Fruit fly (Drosophila melanogaster) whole organism, prepupa: ENCODE data around the gene CG15282.

Experiments
- Blimp-1 ChIP-seq: fragments of 200-800 bp; sonication (Bioruptor generic); optimal IDR thresholded peaks from 3 replicates; lab custom pipeline; 2017; ENCODE audit warnings: missing biosample characterization, missing genetic modification characterization, mild to moderate bottlenecking, moderate library complexity, missing genetic modification reagents
- CG1621 ChIP-seq: fragments of 200-800 bp; sonication (Bioruptor generic); optimal IDR thresholded peaks from 3 replicates; lab custom pipeline; 2018; ENCODE audit warnings: missing biosample characterization, mild to moderate bottlenecking, missing genetic modification characterization
- CG3032 ChIP-seq: fragments of 200-800 bp; optimal IDR thresholded peaks from 2 replicates; lab custom pipeline; 2019; ENCODE audit warnings: missing biosample characterization, mild to moderate bottlenecking, missing genetic modification characterization, moderate library complexity
- Eip78C ChIP-seq: fragments of 200-800 bp; sonication (Bioruptor generic); peaks from one replicate; lab custom pipeline; 2016; ENCODE audit warnings: missing biosample characterization, missing genetic modification characterization
- Ets21C ChIP-seq: fragments of 200-800 bp; sonication (Bioruptor generic); optimal IDR thresholded peaks from 3 replicates; lab custom pipeline; 2016; ENCODE audit warnings: missing biosample characterization, missing genetic modification characterization
- Sox14 ChIP-seq: fragments of 200-800 bp; sonication (Bioruptor generic); optimal IDR thresholded peaks from 3 replicates; lab custom pipeline; 2016; ENCODE audit warnings: missing biosample characterization, missing genetic modification characterization
- acj6 ChIP-seq: fragments of 200-800 bp; sonication (Bioruptor generic); optimal IDR thresholded peaks from 3 replicates; lab custom pipeline; 2016; ENCODE audit warnings: missing biosample characterization, missing genetic modification characterization
- salr ChIP-seq, 2 experiments: fragments of 200-800 bp; sonication (Bioruptor generic); optimal IDR thresholded peaks; 3 replicates each; lab custom pipeline; 2016 to 2018; ENCODE audit warnings: missing biosample characterization in 2 of 2, missing genetic modification characterization in 2 of 2, mild to moderate bottlenecking in 1 of 2
- vri ChIP-seq: fragments of 200-800 bp; sonication (Bioruptor generic); optimal IDR thresholded peaks from 3 replicates; lab custom pipeline; 2016; ENCODE audit warnings: missing biosample characterization, mild to moderate bottlenecking, missing genetic modification characterization

CG15282 gene

DNA sequence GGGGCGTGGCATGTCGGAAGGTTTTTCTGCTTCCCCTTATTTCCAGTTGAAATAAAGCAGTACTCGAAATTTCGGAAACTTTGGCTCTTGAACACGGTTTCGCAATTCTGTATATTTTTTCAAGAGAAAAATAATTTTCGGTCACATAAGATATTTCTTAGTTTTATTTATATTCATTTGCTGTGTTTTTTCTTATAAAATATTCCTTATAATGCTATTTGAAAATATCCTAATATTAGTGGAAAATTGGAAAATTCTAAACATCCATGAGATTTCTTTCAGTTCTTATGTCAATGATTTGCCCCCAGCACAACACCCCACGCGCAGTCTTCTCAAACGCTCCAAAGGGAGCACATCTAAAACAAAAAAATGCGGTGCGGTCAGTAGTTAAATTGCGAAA, 48.2 kb downstream of the CG15282 start, which contains the start of gene CG4691:
CG4691 (plus strand) TSS at position 301 of the 400 bp plus-strand sequence.
- no peak for TF ChIP-seq Sox14 (GFP tag; lab: Kevin White, UChicago)
- no peak for TF ChIP-seq vri (GFP tag; lab: Kevin White, UChicago)
- TF ChIP-seq, all 60 proteins: peak for 0

DNA sequence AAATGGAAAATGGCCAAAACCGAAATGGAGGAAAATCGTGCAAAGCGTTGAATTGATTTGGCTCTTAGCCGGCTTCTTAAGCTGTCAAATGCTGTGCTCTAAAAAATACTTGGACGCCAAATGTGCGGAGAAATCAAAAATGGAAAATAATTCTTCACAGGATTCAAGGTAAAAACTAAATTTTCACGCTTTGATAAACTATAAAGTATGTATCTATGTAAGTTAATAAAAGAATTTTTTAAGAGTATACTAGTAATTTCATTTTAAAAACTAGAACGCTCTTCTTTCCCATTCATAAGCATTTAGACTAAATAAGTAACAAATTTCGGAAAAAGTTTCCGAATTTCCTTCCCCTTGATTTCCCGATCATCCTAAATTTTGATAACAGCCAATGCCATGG, 50.2 kb downstream of the CG15282 start, which contains the start of gene CSN1a:
CSN1a (plus strand) TSS at position 301 of the 400 bp plus-strand sequence.
- TF ChIP-seq Eip78C (GFP tag; lab: Kevin White, UChicago) (no peak), salr (GFP tag; optimal IDR thresholded peaks at IDR 0.05; lab: Kevin White, UChicago) (no peak), Ets21C (GFP tag; lab: Kevin White, UChicago) (no peak), Blimp-1 (GFP tag; lab: Kevin White, UChicago) (no peak), CG1621 (tag; lab: Kevin White, UChicago) (no peak), CG3032 (tag; lab: Kevin White, UChicago) (no peak), acj6 (GFP tag; lab: Kevin White, UChicago) (no peak)
